Fruit fly (Drosophila melanogaster): Measurements from ENCODE around the gene Ugt302K1.

DNA sequence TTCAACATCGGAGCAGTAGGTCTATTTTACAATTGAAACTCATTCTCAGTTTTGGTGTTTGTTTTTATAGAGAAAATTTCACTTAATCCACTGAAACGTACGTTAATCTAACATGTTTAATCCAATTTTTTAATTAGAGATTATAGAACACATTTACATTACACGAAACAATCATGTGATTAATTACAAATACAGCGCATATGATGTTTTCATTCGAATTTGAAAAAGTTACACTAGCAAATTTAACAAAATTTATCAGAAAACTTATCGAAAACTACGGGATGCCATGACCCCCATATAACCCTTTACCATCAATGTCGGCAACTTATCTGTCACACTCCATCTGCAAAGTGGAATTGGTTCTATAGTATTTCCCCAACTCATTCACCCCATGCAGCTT lies 8.5 kb downstream of the Ugt302K1 start, which contains the start of gene CheA86a:
- TF ChIP-seq Blimp-1 (GFP tag; optimal IDR thresholded peaks at IDR 0.05) (no peak), CG8632 (GFP tag; optimal IDR thresholded peaks at IDR 0.05) (no peak), Lpt (GFP tag; optimal IDR thresholded peaks at IDR 0.05) (no peak), CG3919 (GFP tag; optimal IDR thresholded peaks at IDR 0.05) (no peak), Smox (GFP tag; optimal IDR thresholded peaks at IDR 0.05) (no peak), CG8319 (GFP tag; optimal IDR thresholded peaks at IDR 0.05) (no peak), Sox102F (GFP tag; optimal IDR thresholded peaks at IDR 0.05) (no peak)

Measured in whole organism, prepupa.